Worm (Caenorhabditis elegans): ENCODE measurements around the gene Y39A1A.27.
A peak's percentile ranks its signal among the peaks of the same experiment; 100 is the strongest.

Gene Y39A1A.27

ce11 chrIII:10599699-10600098 lies 39.1 kb upstream of the Y39A1A.27 start:
- no peak for TF ChIP-seq nhr-84 (tag; optimal IDR thresholded peaks at IDR 0.05)
- peak; percentile 52 for TF ChIP-seq lin-13 (GFP tag; optimal IDR thresholded peaks at IDR 0.05)
- peak; percentile 93 for TF ChIP-seq mep-1 (tag; optimal IDR thresholded peaks at IDR 0.05)
- TF ChIP-seq sup-37 (GFP tag; optimal IDR thresholded peaks at IDR 0.05): no peak
- peak; percentile 74 for TF ChIP-seq swsn-7 (tag; optimal IDR thresholded peaks at IDR 0.05)
- TF ChIP-seq nhr-20 (tag; optimal IDR thresholded peaks at IDR 0.05): peak; percentile 85
- peak; percentile 31 for TF ChIP-seq elt-2 (tag; optimal IDR thresholded peaks at IDR 0.05)
- peak; percentile 18 for TF ChIP-seq lin-15B (tag; optimal IDR thresholded peaks at IDR 0.05)
- peak; percentile 77 for TF ChIP-seq nhr-47 (tag; optimal IDR thresholded peaks at IDR 0.05)
- TF ChIP-seq tlp-1 (tag; optimal IDR thresholded peaks at IDR 0.05): no peak
- peak; percentile 75 for TF ChIP-seq C16A3.4 (tag; optimal IDR thresholded peaks at IDR 0.05)
- TF ChIP-seq ceh-82 (tag; optimal IDR thresholded peaks at IDR 0.05): peak; percentile 19 to 61 (median 38)
- TF ChIP-seq tbx-2 (tag; optimal IDR thresholded peaks at IDR 0.05): peak; percentile 70
- TF ChIP-seq nhr-237 (tag; optimal IDR thresholded peaks at IDR 0.05): no peak
- TF ChIP-seq grh-1 (GFP tag; IDR thresholded peaks at IDR 0.05): no peak
- peak; percentile 44 for TF ChIP-seq lir-3 (tag; optimal IDR thresholded peaks at IDR 0.05; ENCODE audit: poor library complexity)
- TF ChIP-seq xbp-1 (tag; optimal IDR thresholded peaks at IDR 0.05): peak; percentile 62
- peak; percentile 79 to 84 for TF ChIP-seq lin-35 (GFP tag; optimal IDR thresholded peaks at IDR 0.05)
- peak; percentile 46 for TF ChIP-seq irx-1 (tag; optimal IDR thresholded peaks at IDR 0.05)
- peak; percentile 87 for TF ChIP-seq nhr-71 (tag; optimal IDR thresholded peaks at IDR 0.05)
- peak; percentile 74 for TF ChIP-seq nhr-19 (GFP tag; conservative IDR thresholded peaks at IDR 0.05)
- peak; percentile 3 for TF ChIP-seq ceh-8 (GFP tag; optimal IDR thresholded peaks at IDR 0.05)
- TF ChIP-seq ceh-88 (GFP tag; IDR thresholded peaks at IDR 0.05): no peak
- peak; percentile 62 for TF ChIP-seq nhr-90 (tag; optimal IDR thresholded peaks at IDR 0.05; ENCODE audit: poor library complexity)
- TF ChIP-seq aly-2 (tag; optimal IDR thresholded peaks at IDR 0.05): peak; percentile 13
- TF ChIP-seq unc-130 (tag; optimal IDR thresholded peaks at IDR 0.05): peak; percentile 62
- TF ChIP-seq snpc-4 (tag; optimal IDR thresholded peaks at IDR 0.05): peak; percentile 32
- TF ChIP-seq zip-4 (GFP tag; optimal IDR thresholded peaks at IDR 0.05): no peak
- peak; percentile 24 for TF ChIP-seq zag-1 (tag; optimal IDR thresholded peaks at IDR 0.05)
- peak in 1 of 6 experiments; percentile 37 for TF ChIP-seq elt-3 (tag; optimal IDR thresholded peaks at IDR 0.05)
- TF ChIP-seq nhr-76 (tag; optimal IDR thresholded peaks at IDR 0.05): no peak
- TF ChIP-seq aha-1 (tag; optimal IDR thresholded peaks at IDR 0.05): no peak
- no peak for TF ChIP-seq ets-5 (GFP tag; IDR thresholded peaks at IDR 0.05)
- no peak for TF ChIP-seq pax-3 (tag; optimal IDR thresholded peaks at IDR 0.05)
- TF ChIP-seq fkh-10 (GFP tag; optimal IDR thresholded peaks at IDR 0.05): no peak
- TF ChIP-seq ceh-90 (tag; optimal IDR thresholded peaks at IDR 0.05): no peak
- no peak for TF ChIP-seq C34B4.2 (tag; optimal IDR thresholded peaks at IDR 0.05)
- TF ChIP-seq egl-27 (tag; optimal IDR thresholded peaks at IDR 0.05): no peak
- TF ChIP-seq ceh-63 (GFP tag; optimal IDR thresholded peaks at IDR 0.05): no peak
- TF ChIP-seq dsc-1 (tag; optimal IDR thresholded peaks at IDR 0.05): peak; percentile 41
- TF ChIP-seq isw-1 (GFP tag; IDR thresholded peaks at IDR 0.05): 0 out of 2 replicates have a peak, but pooled peaks have one; percentile 36
- peak; percentile 49 for TF ChIP-seq fos-1 (tag; optimal IDR thresholded peaks at IDR 0.05)
- peak; percentile 78 to 85 for TF ChIP-seq lsy-2 (tag; optimal IDR thresholded peaks at IDR 0.05)
- no peak for TF ChIP-seq lin-14 (GFP tag; optimal IDR thresholded peaks at IDR 0.05)
- TF ChIP-seq hlh-17 (GFP tag; optimal IDR thresholded peaks at IDR 0.05; ENCODE audit: borderline replicate concordance): no peak
- TF ChIP-seq dpl-1 (GFP tag; optimal IDR thresholded peaks at IDR 0.05): peak; percentile 52 to 79 (median 74)
- TF ChIP-seq fkh-8 (tag; optimal IDR thresholded peaks at IDR 0.05): peak; percentile 77
- no peak for TF ChIP-seq alr-1 (tag; optimal IDR thresholded peaks at IDR 0.05; ENCODE audit: borderline replicate concordance)
- peak; percentile 35 for TF ChIP-seq nhr-77 (tag; optimal IDR thresholded peaks at IDR 0.05)
- TF ChIP-seq ztf-11 (tag; optimal IDR thresholded peaks at IDR 0.05): peak in 1 of 2 experiments; percentile 26
- TF ChIP-seq rnt-1 (tag; optimal IDR thresholded peaks at IDR 0.05): no peak
- no peak for TF ChIP-seq ces-1 (GFP tag; optimal IDR thresholded peaks at IDR 0.05)

Measured in whole organism, L1 larva.